Fruit fly (Drosophila melanogaster): ENCODE results near the gene CG6834.
A peak's percentile ranks its signal among the peaks of the same experiment; 100 is the strongest.

Gene CG6834

DNA sequence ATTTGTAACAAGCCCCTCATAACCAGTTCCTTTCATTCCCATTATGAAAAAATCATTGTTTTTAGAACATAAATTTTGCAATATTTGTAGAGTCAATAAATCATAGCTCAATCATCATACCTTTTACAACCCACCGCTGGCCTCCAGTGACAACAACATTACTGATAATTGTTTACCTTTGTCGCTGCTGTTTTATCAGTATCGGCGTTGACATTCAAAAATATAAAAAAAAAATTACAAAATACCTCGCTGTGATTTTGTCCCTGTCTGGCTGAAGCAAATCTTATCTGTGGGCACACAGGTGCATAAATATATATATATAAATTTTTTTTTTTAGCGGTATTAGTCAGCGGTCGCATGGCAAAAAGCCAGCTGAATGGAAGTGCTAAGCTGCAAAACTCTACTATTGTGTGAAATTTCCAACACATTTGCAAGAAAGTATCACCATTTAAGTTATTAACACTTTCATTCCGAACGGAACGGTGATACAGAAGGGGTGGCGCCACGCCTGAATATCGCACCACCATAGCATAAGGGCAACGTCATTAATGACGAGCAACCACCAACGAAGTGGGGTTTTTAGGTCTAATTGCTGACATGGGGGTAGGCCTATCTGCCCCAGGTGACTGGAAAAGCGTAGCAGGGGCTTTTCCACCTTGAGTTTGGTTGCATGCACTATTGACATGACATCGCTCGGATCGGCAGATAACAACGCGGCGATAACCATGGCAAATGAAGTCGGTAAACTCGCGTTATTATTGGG lies 21.8 kb downstream of the CG6834 start (continued):
- TF ChIP-seq CG18011 (GFP tag; optimal IDR thresholded peaks at IDR 0.05) (no peak), exex (tag; optimal IDR thresholded peaks at IDR 0.05) (peak; percentile 95), crol (GFP tag; IDR thresholded peaks at IDR 0.05) (no peak), sc (optimal IDR thresholded peaks at IDR 0.05) (no peak), sc (GFP tag; optimal IDR thresholded peaks at IDR 0.05) (no peak), sisA (GFP tag; IDR thresholded peaks at IDR 0.05) (no peak), CG8281 (tag; optimal IDR thresholded peaks at IDR 0.05) (no peak), CG42726 (GFP tag; IDR thresholded peaks at IDR 0.05; ENCODE audit: partially characterized antibody) (no peak), ems (GFP tag; optimal IDR thresholded peaks at IDR 0.05) (no peak), CG13296 (GFP tag; optimal IDR thresholded peaks at IDR 0.05) (peak; percentile 75), CG9437 (GFP tag; optimal IDR thresholded peaks at IDR 0.05) (no peak), CG9609 (GFP tag; optimal IDR thresholded peaks at IDR 0.05) (no peak), CG12744 (GFP tag; optimal IDR thresholded peaks at IDR 0.05) (no peak), jumu (GFP tag; optimal IDR thresholded peaks at IDR 0.05) (no peak), CG15601 (tag; optimal IDR thresholded peaks at IDR 0.05) (no peak), CG10267 (tag; optimal IDR thresholded peaks at IDR 0.05) (no peak), chif (GFP tag; optimal IDR thresholded peaks at IDR 0.05) (no peak), ro (GFP tag; IDR thresholded peaks at IDR 0.05) (no peak), Dbx (GFP tag; IDR thresholded peaks at IDR 0.05) (no peak), pfk (GFP tag; optimal IDR thresholded peaks at IDR 0.05) (no peak), CG31388 (GFP tag; optimal IDR thresholded peaks at IDR 0.05) (no peak), Atf3 (GFP tag; optimal IDR thresholded peaks at IDR 0.05) (no peak), Lim3 (GFP tag; IDR thresholded peaks at IDR 0.05) (no peak), CG3847 (GFP tag; IDR thresholded peaks at IDR 0.05) (no peak), CG9727 (GFP tag; optimal IDR thresholded peaks at IDR 0.05) (no peak), Fer2 (tag; optimal IDR thresholded peaks at IDR 0.05) (no peak), CG14441 (GFP tag; IDR thresholded peaks at IDR 0.05) (no peak), Oli (tag; optimal IDR thresholded peaks at IDR 0.05) (no peak), CG9932 (GFP tag; IDR thresholded peaks at IDR 0.05) (no peak), ham (GFP tag; IDR thresholded peaks at IDR 0.05) (no peak), sr (GFP tag; IDR thresholded peaks at IDR 0.05) (no peak), CG8290 (GFP tag; optimal IDR thresholded peaks at IDR 0.05) (no peak), CG8290 (tag; optimal IDR thresholded peaks at IDR 0.05) (peak in 1 of 2 experiments; percentile 6), NfI (GFP tag; optimal IDR thresholded peaks at IDR 0.05) (no peak), unpg (GFP tag; optimal IDR thresholded peaks at IDR 0.05) (peak; percentile 4), Ptx1 (GFP tag; IDR thresholded peaks at IDR 0.05) (no peak), lab (GFP tag; optimal IDR thresholded peaks at IDR 0.05) (peak; percentile 42), knrl (GFP tag; IDR thresholded peaks at IDR 0.05; ENCODE audit: partially characterized antibody) (no peak), CG2120 (GFP tag; optimal IDR thresholded peaks at IDR 0.05) (no peak), dmrt99B (tag; optimal IDR thresholded peaks at IDR 0.05) (no peak), CG17359 (tag; optimal IDR thresholded peaks at IDR 0.05) (peak; percentile 34), Stat92E (GFP tag; optimal IDR thresholded peaks at IDR 0.05) (no peak), CG32767 (GFP tag; IDR thresholded peaks at IDR 0.05) (no peak), mam (GFP tag; optimal IDR thresholded peaks at IDR 0.05) (no peak), CG7786 (GFP tag; optimal IDR thresholded peaks at IDR 0.05) (no peak), scrt (GFP tag; optimal IDR thresholded peaks at IDR 0.05) (peak; percentile 2), CG2116 (GFP tag; optimal IDR thresholded peaks at IDR 0.05) (no peak), CG2678 (tag; optimal IDR thresholded peaks at IDR 0.05) (peak; percentile 42), C15 (GFP tag; IDR thresholded peaks at IDR 0.05) (no peak), Rfx (GFP tag; IDR thresholded peaks at IDR 0.05) (no peak), Drgx (GFP tag; IDR thresholded peaks at IDR 0.05) (no peak)
